Worm (Caenorhabditis elegans) whole organism, midembryonic: ENCODE data around the gene ZK1320.9.
"Not testable (repeated sequence)": the region's sequence is repeated elsewhere in the genome, so short reads cannot be mapped to it uniquely, and the experiment has no call there.

Experiments
- T22C8.4 ChIP-seq: fragments of 200-800 bp; sonication (Bioruptor generic); IDR thresholded peaks from 2 replicates; pipeline ENCODE4 v1.3.6; 2022; ENCODE audit warnings: missing genetic modification characterization, missing compliant biosample characterization
- cog-1 ChIP-seq: sonication (generic microtip); optimal IDR thresholded peaks from 2 replicates; lab custom pipeline; 2016; ENCODE audit warnings: missing genetic modification characterization, missing compliant biosample characterization
- flt-1 ChIP-seq: fragments of 200-800 bp; sonication (Bioruptor generic); IDR thresholded peaks from 2 replicates; pipeline ENCODE4 v1.3.6; 2022; ENCODE audit warnings: missing genetic modification characterization, missing compliant biosample characterization
- klf-2 ChIP-seq: fragments of 200-800 bp; sonication (Bioruptor generic); conservative IDR thresholded peaks from 2 replicates; pipeline ENCODE4 v1.3.6; 2022; ENCODE audit warnings: missing genetic modification reagents, missing genetic modification characterization, missing compliant biosample characterization
- med-1 ChIP-seq: sonication (generic microtip); optimal IDR thresholded peaks from 2 replicates; lab custom pipeline; 2017; ENCODE audit warnings: missing genetic modification characterization, mild to moderate bottlenecking, missing compliant biosample characterization, antibody characterized with exemption, missing genetic modification reagents; ENCODE audit not compliant: insufficient read depth
- ref-1 ChIP-seq: fragments of 200-800 bp; sonication (Bioruptor generic); conservative IDR thresholded peaks from 2 replicates; pipeline ENCODE4 v1.3.6; 2022; ENCODE audit warnings: missing genetic modification reagents, missing genetic modification characterization, missing compliant biosample characterization
- tab-1 ChIP-seq: fragments of 200-800 bp; sonication (Bioruptor generic); IDR thresholded peaks from 2 replicates; pipeline ENCODE4 v1.3.6; 2022; ENCODE audit warnings: missing genetic modification characterization, missing compliant biosample characterization
- ztf-23 ChIP-seq: fragments of 200-800 bp; sonication (Bioruptor generic); IDR thresholded peaks from 2 replicates; pipeline ENCODE4 v1.3.6; 2022; ENCODE audit warnings: missing genetic modification reagents, missing genetic modification characterization, missing compliant biosample characterization
- ztf-29 ChIP-seq: fragments of 200-800 bp; sonication (Bioruptor generic); IDR thresholded peaks from 2 replicates; pipeline ENCODE4 v1.3.6; 2022; ENCODE audit warnings: missing genetic modification reagents, missing genetic modification characterization, missing compliant biosample characterization

The ZK1320.9 gene

DNA sequence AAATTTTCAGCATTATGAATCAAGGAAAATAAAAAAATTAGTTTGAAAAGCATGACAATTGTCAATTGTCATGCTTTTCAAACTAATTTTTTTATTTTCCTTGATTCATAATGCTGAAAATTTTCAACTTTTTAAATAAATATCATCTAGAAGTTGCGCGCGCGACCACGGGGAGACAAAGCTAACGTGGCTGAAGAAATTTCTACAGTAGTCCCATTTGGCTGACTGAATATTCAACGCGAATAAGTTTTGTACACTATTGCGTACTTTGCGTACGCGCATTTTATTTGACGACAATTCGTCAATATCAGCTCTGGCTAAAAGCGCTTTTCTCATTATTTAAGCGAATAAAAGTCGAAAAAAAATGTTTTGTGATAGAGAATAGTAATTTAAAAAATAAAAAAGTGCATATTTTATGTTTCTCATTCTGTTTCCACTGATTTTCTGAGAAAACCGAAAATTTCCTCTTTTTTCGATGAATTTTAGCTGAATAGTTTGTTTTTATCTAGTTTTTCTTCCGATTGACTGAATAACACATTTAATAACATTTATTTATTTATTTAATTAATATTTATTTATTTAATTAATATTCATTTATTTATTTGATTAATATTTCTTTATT is 32.2 kb upstream of the ZK1320.9 start, which contains the start of gene Y53C12A.11:
Y53C12A.11 (minus strand) TSS at position 68 of the 622 bp plus-strand sequence.
- TF ChIP-seq ztf-23; ref-1 (GFP tag; lab: Robert Waterston, UW); tab-1: not testable (repeated sequence)

DNA sequence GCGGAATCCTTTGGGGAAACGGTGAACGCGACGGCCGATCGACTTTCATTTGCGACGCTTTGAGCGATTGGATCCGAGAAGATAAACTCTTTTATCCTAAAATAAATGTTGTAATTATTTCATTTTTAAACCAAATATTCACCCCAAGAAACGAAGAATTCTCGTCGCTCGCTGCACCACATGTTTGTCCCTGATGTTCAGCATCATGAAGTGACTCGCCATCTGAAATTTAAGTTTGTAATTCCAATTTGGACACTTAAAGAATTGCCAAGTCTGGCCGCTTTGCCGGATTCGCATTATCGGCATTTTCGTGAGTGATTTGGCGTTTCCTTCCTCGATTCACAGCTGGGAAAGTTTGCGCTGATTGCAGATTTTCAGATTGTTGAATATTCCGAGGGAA is 31.4 kb upstream of the ZK1320.9 start, which contains the start of gene Y53C12A.6:
Y53C12A.6 (minus strand) TSS at position 101 of the 400 bp plus-strand sequence.
- TF ChIP-seq tab-1 (no peak), ztf-23 (no peak), T22C8.4 (GFP tag; lab: Robert Waterston, UW) (no peak)

DNA sequence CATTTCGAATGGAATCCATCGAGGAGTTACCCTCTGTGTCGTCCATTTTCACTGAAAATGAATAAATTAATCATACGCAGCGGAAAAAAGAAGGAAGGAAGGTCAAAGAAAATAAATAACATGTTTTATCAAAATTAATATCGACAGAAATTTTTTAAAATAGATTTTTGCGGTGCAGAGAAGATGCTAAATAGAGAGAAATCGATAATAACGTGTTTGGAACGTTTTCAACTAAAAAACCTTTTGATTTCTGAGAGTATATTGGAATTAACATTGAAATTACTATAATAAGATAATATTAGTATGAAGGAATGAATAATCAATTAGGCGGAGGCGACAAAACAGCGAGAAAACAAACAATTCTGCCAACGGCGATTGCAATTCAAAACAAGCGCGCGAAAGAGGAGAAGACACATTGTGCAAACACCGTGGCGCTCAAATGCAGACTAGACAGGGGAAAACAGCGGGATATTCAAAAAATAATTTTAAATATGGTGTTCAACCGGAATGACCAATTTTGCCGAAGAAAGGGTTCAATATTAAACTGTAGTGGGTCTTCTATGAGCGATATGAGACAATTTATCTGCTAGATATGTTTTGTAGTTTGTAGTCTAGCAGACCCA is 30.0 kb upstream of the ZK1320.9 start, which contains the start of gene wee-1.3:
wee-1.3 (minus strand) TSS at position 51 of the 623 bp plus-strand sequence.
- TF ChIP-seq ztf-23 = no peak
- TF ChIP-seq cog-1 (tag; lab: Kevin White, UChicago) = peak; percentile 80
- no peak for TF ChIP-seq ref-1 (GFP tag; lab: Robert Waterston, UW)
- 0 out of 2 replicates have a peak, but pooled peaks have one; percentile 17 for TF ChIP-seq flt-1 (GFP tag; lab: Robert Waterston, UW)
- TF ChIP-seq T22C8.4 (GFP tag; lab: Robert Waterston, UW) = 0 out of 2 replicates have a peak, but pooled peaks have one; percentile 23
- TF ChIP-seq klf-2 (GFP tag; lab: Robert Waterston, UW) = no peak

DNA sequence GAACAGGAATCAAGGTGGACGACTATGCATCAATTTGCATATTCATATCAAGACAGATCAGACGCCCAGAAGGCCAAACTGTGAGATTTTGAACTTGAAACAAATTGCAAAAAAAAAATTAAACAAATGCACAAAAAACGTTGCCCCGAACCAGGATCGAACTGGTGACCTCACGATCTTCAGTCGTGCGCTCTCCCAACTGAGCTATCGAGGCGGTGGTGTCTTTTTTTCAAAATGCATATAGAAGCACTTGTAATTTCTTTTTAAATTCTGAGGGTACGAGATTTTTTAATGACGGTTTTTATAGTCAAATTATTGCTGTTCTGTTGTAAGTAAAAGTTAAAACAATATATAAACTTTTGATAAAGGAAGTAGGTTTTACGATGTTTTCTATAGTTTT is 26.6 kb upstream of the ZK1320.9 start:
- TF ChIP-seq cog-1 (tag; lab: Kevin White, UChicago) (no peak), tab-1 (peak; percentile 34; the same call in 1 of the 2 replicates)

DNA sequence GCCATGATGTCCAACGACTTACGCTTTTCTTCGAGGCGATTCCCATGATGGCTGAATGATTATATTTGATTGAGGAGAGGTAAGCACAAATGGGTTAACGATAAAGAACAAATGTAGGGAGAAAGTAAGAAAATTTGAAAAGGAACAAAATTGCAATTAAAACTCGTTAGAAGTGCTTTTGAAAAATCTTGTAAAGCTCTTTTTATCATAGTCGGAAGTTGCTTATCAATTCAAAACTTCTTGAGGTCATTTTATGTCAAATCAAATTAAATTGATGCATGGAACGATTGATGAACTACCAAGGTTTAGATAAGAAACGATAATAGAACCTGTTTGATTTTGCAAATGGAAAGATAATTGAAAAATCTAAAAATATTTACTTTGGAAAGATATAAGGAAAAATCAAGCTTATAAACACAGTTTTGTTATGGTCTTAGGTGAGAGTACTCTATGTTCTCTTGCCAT is 22.4 kb upstream of the ZK1320.9 start, which contains the start of gene glt-5:
glt-5 (minus strand) TSS at position 51 of the 465 bp plus-strand sequence.
- TF ChIP-seq T22C8.4 (GFP tag; lab: Robert Waterston, UW) (no peak), ref-1 (GFP tag; lab: Robert Waterston, UW) (no peak), tab-1 (no peak), cog-1 (tag; lab: Kevin White, UChicago) (no peak), ztf-29 (GFP tag; lab: Robert Waterston, UW) (no peak), flt-1 (GFP tag; lab: Robert Waterston, UW) (no peak), med-1 (no peak), ztf-23 (no peak), klf-2 (GFP tag; lab: Robert Waterston, UW) (no peak)

DNA sequence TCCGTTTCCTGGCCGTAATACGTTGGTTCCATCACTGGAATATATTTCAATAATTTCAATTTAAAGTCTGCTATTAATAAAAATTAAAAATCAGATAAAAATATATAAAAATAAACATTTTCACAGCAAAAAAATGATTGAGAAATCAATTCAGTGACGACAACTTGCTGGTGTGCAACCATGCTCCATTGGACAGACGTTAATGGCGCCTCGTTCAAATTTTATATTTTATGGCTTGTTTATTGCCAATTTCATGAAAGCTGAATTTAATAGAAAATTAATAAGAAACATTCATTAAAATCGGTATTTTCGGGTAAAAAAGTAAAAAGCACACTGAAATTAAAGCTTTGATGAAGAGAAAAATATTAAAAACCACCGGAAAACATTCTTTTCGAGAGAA is 19.7 kb upstream of the ZK1320.9 start, which contains the start of gene Y53C12A.3:
Y53C12A.3 (minus strand) TSS at position 34 of the 400 bp plus-strand sequence.
- TF ChIP-seq ref-1 (GFP tag; lab: Robert Waterston, UW) (no peak), T22C8.4 (GFP tag; lab: Robert Waterston, UW) (no peak), ztf-23 (0 out of 2 replicates have a peak, but pooled peaks have one; percentile 7), ztf-29 (GFP tag; lab: Robert Waterston, UW) (no peak), klf-2 (GFP tag; lab: Robert Waterston, UW) (no peak), cog-1 (tag; lab: Kevin White, UChicago) (peak; percentile 23), flt-1 (GFP tag; lab: Robert Waterston, UW) (no peak), tab-1 (no peak)

DNA sequence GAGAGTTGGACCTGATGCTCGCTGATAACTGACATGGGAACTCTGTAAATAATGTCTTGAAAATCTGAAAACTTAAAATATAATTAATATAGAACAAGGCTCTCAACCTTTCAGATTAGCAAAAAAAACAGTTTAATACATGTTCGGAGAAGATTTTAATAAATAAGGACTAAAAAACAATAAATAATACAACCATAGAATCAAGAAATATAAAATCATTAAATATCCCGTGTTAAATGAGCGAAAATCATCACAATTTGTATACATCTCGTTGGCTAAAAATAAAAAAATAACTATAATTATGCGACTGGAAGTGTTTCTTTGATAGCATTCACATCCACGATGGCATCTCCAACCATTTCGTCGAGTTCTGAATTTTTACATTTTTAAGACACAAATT is 18.2 kb upstream of the ZK1320.9 start, which contains the start of gene Y53C12A.10:
Y53C12A.10 (minus strand) TSS at position 101 of the 400 bp plus-strand sequence.
- TF ChIP-seq klf-2 (GFP tag; lab: Robert Waterston, UW) (no peak), T22C8.4 (GFP tag; lab: Robert Waterston, UW) (no peak), ztf-29 (GFP tag; lab: Robert Waterston, UW) (no peak), flt-1 (GFP tag; lab: Robert Waterston, UW) (no peak), cog-1 (tag; lab: Kevin White, UChicago) (no peak), tab-1 (no peak), med-1 (no peak)

DNA sequence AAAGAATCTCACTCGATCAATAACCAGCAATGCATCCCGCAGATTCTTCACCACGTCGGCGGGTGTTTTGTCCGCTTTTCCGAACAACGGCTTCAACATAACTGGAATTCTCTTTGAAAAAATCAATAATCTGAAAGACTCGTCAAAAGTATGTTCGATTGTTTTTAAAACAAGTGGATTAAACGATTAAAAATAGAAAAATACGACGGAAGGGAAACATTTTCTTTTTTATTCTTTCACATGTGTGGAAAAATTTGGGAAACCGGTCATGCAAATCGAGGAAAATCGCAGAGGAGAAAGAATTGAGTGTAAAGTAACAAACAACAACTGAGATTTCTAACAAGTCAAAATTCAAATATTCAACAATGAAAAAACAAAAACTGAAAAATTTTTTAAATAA is 17.1 kb upstream of the ZK1320.9 start, which contains the start of gene mop-25.2:
mop-25.2 (minus strand) TSS at position 101 of the 400 bp plus-strand sequence.
- TF ChIP-seq klf-2 (GFP tag; lab: Robert Waterston, UW) (no peak), cog-1 (tag; lab: Kevin White, UChicago) (no peak), med-1 (no peak), tab-1 (no peak), T22C8.4 (GFP tag; lab: Robert Waterston, UW) (no peak), ztf-23 (no peak), ztf-29 (GFP tag; lab: Robert Waterston, UW) (no peak), flt-1 (GFP tag; lab: Robert Waterston, UW) (no peak), ref-1 (GFP tag; lab: Robert Waterston, UW) (no peak)

DNA sequence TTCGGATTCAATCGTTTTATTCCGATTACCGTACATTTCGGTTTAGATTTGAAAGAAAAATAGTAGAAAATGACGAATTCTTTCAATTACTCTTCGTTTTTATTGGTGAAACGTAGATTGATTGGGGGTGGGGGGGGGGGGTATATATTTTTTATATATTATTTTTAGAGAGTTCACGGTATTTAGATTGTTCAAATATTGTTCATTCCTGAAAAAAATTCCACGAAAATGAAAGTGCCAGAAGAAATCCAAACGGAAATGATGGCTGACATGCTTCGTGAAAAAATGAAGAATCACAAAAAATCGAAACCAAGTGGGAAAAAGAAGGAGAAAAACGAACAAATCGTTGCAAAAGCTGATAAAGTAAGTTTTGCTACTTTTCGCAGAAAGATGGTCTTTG is 13.8 kb upstream of the ZK1320.9 start, which contains the start of the genes Y53C12A.8 and Y53C12A.7:
Y53C12A.8 (minus strand) TSS at position 101 of the 400 bp plus-strand sequence.
Y53C12A.7 (plus strand) TSS at position 181 of the 400 bp plus-strand sequence.
- TF ChIP-seq flt-1 (GFP tag; lab: Robert Waterston, UW) (no peak), ztf-29 (GFP tag; lab: Robert Waterston, UW) (no peak), ztf-23 (no peak), tab-1 (no peak), T22C8.4 (GFP tag; lab: Robert Waterston, UW) (no peak), ref-1 (GFP tag; lab: Robert Waterston, UW) (no peak), med-1 (no peak), klf-2 (GFP tag; lab: Robert Waterston, UW) (no peak), cog-1 (tag; lab: Kevin White, UChicago) (no peak)
